Worm (Caenorhabditis elegans) whole organism, mixed stage, embryonic: ENCODE data around the gene H09F14.1.

Source experiments
- blmp-1 ChIP-seq: fragments of 150-350 bp; optimal IDR thresholded peaks from 2 replicates; lab custom pipeline; 2014; ENCODE audit warnings: missing biosample characterization, missing genetic modification characterization
- nhr-12 ChIP-seq: fragments of 150-350 bp; optimal IDR thresholded peaks from 2 replicates; lab custom pipeline; 2014; ENCODE audit warnings: missing biosample characterization, missing genetic modification characterization
- nhr-237 ChIP-seq: fragments of 150-350 bp; optimal IDR thresholded peaks from 2 replicates; lab custom pipeline; 2014; ENCODE audit warnings: missing biosample characterization, missing genetic modification characterization
- nhr-28 ChIP-seq: fragments of 150-350 bp; optimal IDR thresholded peaks from 2 replicates; lab custom pipeline; 2014; ENCODE audit warnings: missing biosample characterization, missing genetic modification characterization
- pha-4 ChIP-seq: fragments of 150-350 bp; optimal IDR thresholded peaks from 2 replicates; lab custom pipeline; 2018; ENCODE audit warnings: missing biosample characterization, missing genetic modification reagents, missing genetic modification characterization
- snpc-4 ChIP-seq: fragments of 150-350 bp; optimal IDR thresholded peaks from 2 replicates; lab custom pipeline; 2014; ENCODE audit warnings: missing biosample characterization, missing genetic modification characterization
- unc-62 ChIP-seq: fragments of 150-350 bp; optimal IDR thresholded peaks from 2 replicates; lab custom pipeline; 2014; ENCODE audit warnings: missing biosample characterization, missing genetic modification reagents, missing genetic modification characterization
- ztf-11 ChIP-seq: fragments of 150-350 bp; optimal IDR thresholded peaks from 2 replicates; lab custom pipeline; 2014; ENCODE audit warnings: missing biosample characterization, missing genetic modification characterization

ce11 chrV:10656958-10657357 is 41.6 kb upstream of the H09F14.1 start, which contains the start of gene ugt-34:
- TF ChIP-seq snpc-4 (tag; lab: Kevin White, UChicago): no peak
- no peak for TF ChIP-seq nhr-237 (tag; lab: Kevin White, UChicago)
- TF ChIP-seq nhr-12: no peak
- TF ChIP-seq unc-62 (GFP tag; lab: Kevin White, UChicago): no peak
- TF ChIP-seq pha-4 (tag; lab: Kevin White, UChicago): no peak
- TF ChIP-seq blmp-1: no peak
- TF ChIP-seq ztf-11 (tag; lab: Kevin White, UChicago): no peak
- TF ChIP-seq nhr-28: no peak
